Fruit fly (Drosophila melanogaster) whole organism, embryonic: Measurements from ENCODE around the gene Bruce.
A peak's percentile ranks its signal among the peaks of the same experiment; 100 is the strongest.

Experiments used
- B-H2 ChIP-seq: fragments of 200-800 bp; sonication (Bioruptor generic); optimal IDR thresholded peaks from 2 replicates; lab custom pipeline; 2018; ENCODE audit warnings: missing biosample characterization, mild to moderate bottlenecking, missing genetic modification characterization
- C15 ChIP-seq: fragments of 200-800 bp; sonication (Bioruptor generic); IDR thresholded peaks from 3 replicates; pipeline ENCODE4 v1.3.6; 2022; ENCODE audit warnings: missing biosample characterization, missing genetic modification characterization
- CG12391 ChIP-seq: fragments of 200-800 bp; sonication (Bioruptor generic); optimal IDR thresholded peaks from 3 replicates; lab custom pipeline; 2018; ENCODE audit warnings: missing biosample characterization, mild to moderate bottlenecking, missing genetic modification characterization, moderate library complexity
- CG12942 ChIP-seq: fragments of 200-800 bp; sonication (Bioruptor generic); optimal IDR thresholded peaks from 3 replicates; lab custom pipeline; 2016; ENCODE audit warnings: missing biosample characterization, missing genetic modification characterization
- CG13775 ChIP-seq: fragments of 200-800 bp; sonication (Bioruptor generic); optimal IDR thresholded peaks from 3 replicates; lab custom pipeline; 2017; ENCODE audit warnings: missing biosample characterization, mild to moderate bottlenecking, missing genetic modification characterization
- CG15011 ChIP-seq: fragments of 200-800 bp; sonication (Bioruptor generic); optimal IDR thresholded peaks from 3 replicates; lab custom pipeline; 2018; ENCODE audit warnings: missing biosample characterization, mild to moderate bottlenecking, missing genetic modification characterization
- CG15601 ChIP-seq: fragments of 200-800 bp; sonication (Bioruptor generic); optimal IDR thresholded peaks from 3 replicates; lab custom pipeline; 2019; ENCODE audit warnings: missing biosample characterization, mild to moderate bottlenecking, missing genetic modification characterization, moderate library complexity
- CG18262 ChIP-seq: fragments of 200-800 bp; optimal IDR thresholded peaks from 3 replicates; lab custom pipeline; 2019; ENCODE audit warnings: missing biosample characterization, mild to moderate bottlenecking, missing genetic modification characterization, moderate library complexity
- CG2712 ChIP-seq: fragments of 200-800 bp; optimal IDR thresholded peaks from 3 replicates; lab custom pipeline; 2019; ENCODE audit warnings: missing biosample characterization, mild to moderate bottlenecking, missing genetic modification characterization, moderate library complexity
- CG30403 ChIP-seq: fragments of 200-800 bp; sonication (Bioruptor generic); optimal IDR thresholded peaks from 3 replicates; lab custom pipeline; 2016; ENCODE audit warnings: missing biosample characterization, missing genetic modification characterization
- CG34224 ChIP-seq: fragments of 200-800 bp; sonication (Bioruptor generic); IDR thresholded peaks from 3 replicates; pipeline ENCODE4 v1.3.6; 2022; ENCODE audit warnings: missing biosample characterization, missing genetic modification characterization; ENCODE audit not compliant: partially characterized antibody
- CG4820 ChIP-seq: fragments of 200-800 bp; sonication (Bioruptor generic); optimal IDR thresholded peaks from 3 replicates; lab custom pipeline; 2016; ENCODE audit warnings: missing biosample characterization, missing genetic modification characterization
- CG5245 ChIP-seq: fragments of 200-800 bp; sonication (Bioruptor generic); optimal IDR thresholded peaks from 3 replicates; lab custom pipeline; 2016; ENCODE audit warnings: missing biosample characterization, missing genetic modification characterization
- CG6254 ChIP-seq: fragments of 200-800 bp; sonication (Bioruptor generic); optimal IDR thresholded peaks from 3 replicates; lab custom pipeline; 2017; ENCODE audit warnings: mild to moderate bottlenecking, missing biosample characterization, missing genetic modification reagents, missing genetic modification characterization
- CG8388 ChIP-seq: fragments of 200-800 bp; sonication (Bioruptor generic); optimal IDR thresholded peaks from 2 replicates; lab custom pipeline; 2019; ENCODE audit warnings: missing biosample characterization, mild to moderate bottlenecking, missing genetic modification characterization, moderate library complexity
- CG9797 ChIP-seq: fragments of 200-800 bp; sonication (Bioruptor generic); optimal IDR thresholded peaks from 3 replicates; lab custom pipeline; 2018; ENCODE audit warnings: missing biosample characterization, mild to moderate bottlenecking, missing genetic modification characterization
- Chrac-16 ChIP-seq: fragments of 200-800 bp; sonication (Bioruptor generic); optimal IDR thresholded peaks from 3 replicates; lab custom pipeline; 2016; ENCODE audit warnings: missing biosample characterization, missing genetic modification characterization
- CoRest ChIP-seq: fragments of 200-800 bp; sonication (Bioruptor generic); optimal IDR thresholded peaks from 3 replicates; lab custom pipeline; 2018; ENCODE audit warnings: missing biosample characterization, mild to moderate bottlenecking, missing genetic modification characterization, moderate library complexity
- D19A ChIP-seq: fragments of 200-800 bp; optimal IDR thresholded peaks from 3 replicates; lab custom pipeline; 2019; ENCODE audit warnings: missing biosample characterization, mild to moderate bottlenecking, missing genetic modification characterization, moderate library complexity
- Dek ChIP-seq: fragments of 200-800 bp; sonication (Bioruptor generic); optimal IDR thresholded peaks from 3 replicates; lab custom pipeline; 2019; ENCODE audit warnings: missing biosample characterization, mild to moderate bottlenecking, missing genetic modification characterization, moderate library complexity
- Doc3 ChIP-seq: fragments of 200-800 bp; sonication (Bioruptor generic); IDR thresholded peaks from 3 replicates; pipeline ENCODE4 v1.3.6; 2022; ENCODE audit warnings: missing biosample characterization, missing genetic modification characterization; ENCODE audit not compliant: partially characterized antibody
- Hsf ChIP-seq: fragments of 200-800 bp; sonication (Bioruptor generic); optimal IDR thresholded peaks from 3 replicates; lab custom pipeline; 2016; ENCODE audit warnings: missing biosample characterization, missing genetic modification characterization
- Kr ChIP-seq: fragments of 200-800 bp; sonication (Bioruptor generic); optimal IDR thresholded peaks from 2 replicates; lab custom pipeline; 2017; ENCODE audit warnings: missing biosample characterization, mild to moderate bottlenecking, missing genetic modification characterization
- Max ChIP-seq: fragments of 200-800 bp; sonication (Bioruptor generic); optimal IDR thresholded peaks from 2 replicates; lab custom pipeline; 2016; ENCODE audit warnings: missing biosample characterization, mild to moderate bottlenecking, missing genetic modification characterization
- NC2β ChIP-seq: fragments of 200-800 bp; sonication (Bioruptor generic); optimal IDR thresholded peaks from 2 replicates; lab custom pipeline; 2016; ENCODE audit warnings: missing biosample characterization, missing genetic modification characterization
- Nf-YB ChIP-seq: fragments of 200-800 bp; sonication (Bioruptor generic); optimal IDR thresholded peaks from 3 replicates; lab custom pipeline; 2019; ENCODE audit warnings: missing biosample characterization, mild to moderate bottlenecking, missing genetic modification characterization, moderate library complexity
- Oli ChIP-seq: fragments of 200-800 bp; sonication (Bioruptor generic); optimal IDR thresholded peaks from 2 replicates; lab custom pipeline; 2018; ENCODE audit warnings: missing biosample characterization, mild to moderate bottlenecking, missing genetic modification characterization, moderate library complexity
- Sry-β ChIP-seq: fragments of 200-800 bp; sonication (Bioruptor generic); optimal IDR thresholded peaks from 2 replicates; lab custom pipeline; 2018; ENCODE audit warnings: missing biosample characterization, mild to moderate bottlenecking, missing genetic modification characterization, moderate library complexity
- Xbp1 ChIP-seq: fragments of 200-800 bp; sonication (Bioruptor generic); optimal IDR thresholded peaks from 3 replicates; lab custom pipeline; 2016; ENCODE audit warnings: missing biosample characterization, mild to moderate bottlenecking, missing genetic modification characterization
- ash1 ChIP-seq: fragments of 200-800 bp; sonication (Bioruptor generic); optimal IDR thresholded peaks from 2 replicates; lab custom pipeline; 2018; ENCODE audit warnings: missing biosample characterization, mild to moderate bottlenecking, missing genetic modification characterization
- chif ChIP-seq, 2 experiments: fragments of 200-800 bp; sonication (Bioruptor generic); optimal IDR thresholded peaks; 3 replicates each; lab custom pipeline; 2016; ENCODE audit warnings: missing biosample characterization in 2 of 2, missing genetic modification characterization in 2 of 2
- croc ChIP-seq: fragments of 200-800 bp; sonication (Bioruptor generic); conservative IDR thresholded peaks from 3 replicates; pipeline ENCODE4 v1.3.6; 2022; ENCODE audit warnings: missing biosample characterization, missing genetic modification characterization
- gem ChIP-seq: fragments of 200-800 bp; sonication (Bioruptor generic); optimal IDR thresholded peaks from 2 replicates; lab custom pipeline; 2019; ENCODE audit warnings: missing biosample characterization, mild to moderate bottlenecking, missing genetic modification characterization, moderate library complexity
- maf-S ChIP-seq: fragments of 200-800 bp; sonication (Bioruptor generic); optimal IDR thresholded peaks from 2 replicates; lab custom pipeline; 2016; ENCODE audit warnings: missing biosample characterization, missing genetic modification characterization
- nau ChIP-seq: fragments of 200-800 bp; sonication (Bioruptor generic); optimal IDR thresholded peaks from 3 replicates; lab custom pipeline; 2017; ENCODE audit warnings: missing biosample characterization, mild to moderate bottlenecking, missing genetic modification characterization, missing genetic modification reagents
- nerfin-1 ChIP-seq: fragments of 200-800 bp; sonication (Bioruptor generic); optimal IDR thresholded peaks from 3 replicates; lab custom pipeline; 2019; ENCODE audit warnings: missing biosample characterization, mild to moderate bottlenecking, missing genetic modification characterization, moderate library complexity
- nmo ChIP-seq: fragments of 200-800 bp; sonication (Bioruptor generic); optimal IDR thresholded peaks from 2 replicates; lab custom pipeline; 2018; ENCODE audit warnings: missing biosample characterization, mild to moderate bottlenecking, missing genetic modification characterization, moderate library complexity
- nom ChIP-seq: fragments of 200-800 bp; sonication (Bioruptor generic); optimal IDR thresholded peaks from 2 replicates; lab custom pipeline; 2017; ENCODE audit warnings: missing biosample characterization, missing genetic modification characterization, mild to moderate bottlenecking, moderate library complexity, missing genetic modification reagents
- onecut ChIP-seq: fragments of 200-800 bp; sonication (Bioruptor generic); IDR thresholded peaks from 2 replicates; pipeline ENCODE4 v1.3.6; 2022; ENCODE audit warnings: missing biosample characterization, missing genetic modification characterization
- phol ChIP-seq: fragments of 200-800 bp; sonication (Bioruptor generic); optimal IDR thresholded peaks from 3 replicates; lab custom pipeline; 2018; ENCODE audit warnings: missing biosample characterization, mild to moderate bottlenecking, missing genetic modification characterization, moderate library complexity
- ro ChIP-seq: fragments of 200-800 bp; sonication (Bioruptor generic); IDR thresholded peaks from 2 replicates; pipeline ENCODE4 v1.3.6; 2022; ENCODE audit warnings: missing biosample characterization, missing genetic modification characterization
- sc ChIP-seq, 3 experiments: fragments of >200 bp in 2 of 3; fragments of 200-800 bp in 1 of 3; sonication (Bioruptor generic) in 1 of 3; optimal IDR thresholded peaks; 2 replicates in 2 of 3; 3 replicates in 1 of 3; lab custom pipeline; 2017; ENCODE audit warnings: mild to moderate bottlenecking in 1 of 3, missing biosample characterization in 1 of 3, missing genetic modification characterization in 1 of 3, missing genetic modification reagents in 1 of 3
- so ChIP-seq: fragments of 200-800 bp; sonication (Bioruptor generic); IDR thresholded peaks from 3 replicates; pipeline ENCODE4 v1.3.6; 2022; ENCODE audit warnings: missing biosample characterization, missing genetic modification characterization
- sr ChIP-seq: fragments of 200-800 bp; sonication (Bioruptor generic); IDR thresholded peaks from 3 replicates; pipeline ENCODE4 v1.3.6; 2022; ENCODE audit warnings: missing biosample characterization, missing genetic modification characterization
- tna ChIP-seq: fragments of 200-800 bp; sonication (Bioruptor generic); IDR thresholded peaks from 2 replicates; pipeline ENCODE4 v1.3.6; 2022; ENCODE audit warnings: missing biosample characterization, missing genetic modification characterization; ENCODE audit not compliant: partially characterized antibody

Gene Bruce

DNA sequence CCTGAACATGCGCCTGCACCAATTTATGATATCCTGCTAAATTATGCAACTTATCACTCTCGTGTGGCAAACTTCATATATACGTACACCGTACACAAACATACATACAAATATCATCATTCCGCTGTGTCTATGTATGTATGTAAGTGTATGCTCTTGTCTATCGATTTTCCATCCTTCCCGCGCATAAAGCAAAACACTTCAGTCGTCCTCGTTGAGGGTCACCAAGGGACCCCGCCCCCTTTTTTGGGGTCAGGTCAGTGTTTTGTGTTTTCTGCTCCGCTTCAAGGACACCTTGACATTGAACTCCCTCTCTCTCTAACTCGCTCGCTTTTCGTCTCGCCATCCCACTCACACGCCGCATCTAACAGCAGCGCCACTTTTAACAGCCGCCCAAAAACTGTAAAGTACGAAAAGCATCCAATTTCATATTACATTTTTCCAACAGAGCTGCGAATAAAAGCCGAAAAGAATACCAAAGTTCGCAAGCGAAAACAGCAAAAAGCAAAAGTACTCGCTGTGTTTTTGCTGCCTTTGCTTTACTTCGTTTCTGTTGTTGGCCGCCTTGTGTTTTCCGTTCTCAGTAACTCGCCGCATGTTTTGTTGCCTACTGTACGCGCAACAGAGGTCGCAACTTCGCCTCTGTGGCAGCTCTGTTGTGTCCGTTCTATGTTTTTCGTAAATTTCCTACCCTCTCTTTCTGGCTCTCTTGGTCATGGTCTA, 24.8 kb upstream of the Bruce start (continued):
- no peak for TF ChIP-seq Nf-YB (GFP tag; lab: Kevin White, UChicago)
- no peak for TF ChIP-seq tna (GFP tag; lab: Robert Waterston, UW)
- TF ChIP-seq sr (GFP tag; lab: Robert Waterston, UW): no peak
- no peak for TF ChIP-seq sc (optimal IDR thresholded peaks at IDR 0.05; lab: Kevin White, UChicago)
- no peak for TF ChIP-seq sc (GFP tag; optimal IDR thresholded peaks at IDR 0.05; lab: Kevin White, UChicago)
- TF ChIP-seq NC2β: no peak
- no peak for TF ChIP-seq Hsf (GFP tag; lab: Kevin White, UChicago)
- TF ChIP-seq so (GFP tag; lab: Robert Waterston, UW): no peak
- no peak for TF ChIP-seq Doc3 (GFP tag; lab: Robert Waterston, UW)
- no peak for TF ChIP-seq maf-S
- TF ChIP-seq B-H2 (GFP tag; lab: Kevin White, UChicago): no peak
- TF ChIP-seq CG15601 (tag; lab: Kevin White, UChicago): no peak
- no peak for TF ChIP-seq C15 (GFP tag; lab: Robert Waterston, UW)
- TF ChIP-seq nmo: no peak
- TF ChIP-seq CG9797 (GFP tag; lab: Kevin White, UChicago): no peak
- no peak for TF ChIP-seq CG4820
- TF ChIP-seq ro (GFP tag; lab: Robert Waterston, UW): no peak

- TF ChIP-seq CG6254: peak; percentile 18
- TF ChIP-seq croc (GFP tag; lab: Robert Waterston, UW): peak; percentile 27; the same call in 2 of the 3 replicates
- TF ChIP-seq CoRest: peak; percentile 57
- TF ChIP-seq nerfin-1 (tag; lab: Kevin White, UChicago): peak; percentile 31
- peak; percentile 57 for TF ChIP-seq phol (tag; lab: Kevin White, UChicago)
- TF ChIP-seq Kr (GFP tag; lab: Kevin White, UChicago): peak; percentile 58
- TF ChIP-seq Sry-β (GFP tag; lab: Kevin White, UChicago): no peak
- peak; percentile 5 for TF ChIP-seq nau (GFP tag; lab: Kevin White, UChicago)
- no peak for TF ChIP-seq nom (GFP tag; lab: Kevin White, UChicago)
- TF ChIP-seq NC2β: no peak
- peak; percentile 29 for TF ChIP-seq ash1 (GFP tag; lab: Kevin White, UChicago)
- peak; percentile 33 for TF ChIP-seq CG8388
- no peak for TF ChIP-seq CG34224 (GFP tag; lab: Robert Waterston, UW)
- peak; percentile 50 for TF ChIP-seq onecut (GFP tag; lab: Robert Waterston, UW)
- peak; percentile 67 for TF ChIP-seq gem
- TF ChIP-seq chif (GFP tag; optimal IDR thresholded peaks at IDR 0.05; lab: Kevin White, UChicago): peak in 1 of 2 experiments; percentile 21
- TF ChIP-seq CG5245 (GFP tag; lab: Kevin White, UChicago): no peak
- no peak for TF ChIP-seq B-H2 (GFP tag; lab: Kevin White, UChicago)
- TF ChIP-seq D19A: peak; percentile 35
- TF ChIP-seq Max (GFP tag; lab: Kevin White, UChicago): peak; percentile 4
- no peak for TF ChIP-seq CG15011
- TF ChIP-seq CG13775 (GFP tag; lab: Kevin White, UChicago): peak; percentile 26
- TF ChIP-seq Oli (tag; lab: Kevin White, UChicago): peak; percentile 40
- peak; percentile 42 for TF ChIP-seq CG30403
- peak; percentile 73 for TF ChIP-seq CG12391 (tag; lab: Kevin White, UChicago)
- TF ChIP-seq CG2712 (tag; lab: Kevin White, UChicago): peak; percentile 73
- TF ChIP-seq CG18262 (tag; lab: Kevin White, UChicago): peak; percentile 75
- peak; percentile 13 for TF ChIP-seq Xbp1 (GFP tag; lab: Kevin White, UChicago)
- no peak for TF ChIP-seq CG12942
- no peak for TF ChIP-seq Dek (tag; lab: Kevin White, UChicago)
- TF ChIP-seq Chrac-16 (GFP tag; lab: Kevin White, UChicago): peak; percentile 9
These were observed 23.0 kb upstream of the Bruce start for dm6 chr3R:10353932-10354703.
